Worm (Caenorhabditis elegans) whole organism, L4 larva: ENCODE measurements around the gene F14D7.14.
A peak's percentile ranks its signal among the peaks of the same experiment; 100 is the strongest.

ENCODE experiments used
- F26F4.8 ChIP-seq: fragments of 200-800 bp; sonication (Bioruptor generic); conservative IDR thresholded peaks from 2 replicates; pipeline ENCODE4 v1.3.6; 2022; ENCODE audit warnings: missing genetic modification characterization, missing compliant biosample characterization
- ctbp-1 ChIP-seq: fragments of 200-800 bp; sonication (Bioruptor generic); IDR thresholded peaks from 2 replicates; pipeline ENCODE4 v1.3.6; 2022; ENCODE audit warnings: missing genetic modification reagents, missing genetic modification characterization, missing compliant biosample characterization
- duxl-1 ChIP-seq: sonication (generic microtip); optimal IDR thresholded peaks from 2 replicates; lab custom pipeline; 2016; ENCODE audit warnings: mild to moderate bottlenecking, missing genetic modification characterization, moderate library complexity, missing compliant biosample characterization; ENCODE audit not compliant: poor library complexity
- egl-27 ChIP-seq: sonication (generic microtip); optimal IDR thresholded peaks from 3 replicates; lab custom pipeline; 2017; ENCODE audit warnings: missing biosample characterization, missing genetic modification reagents, missing genetic modification characterization
- lsy-2 ChIP-seq, 2 experiments: fragments of 150-350 bp in 1 of 2; sonication (generic microtip) in 1 of 2; optimal IDR thresholded peaks; 2 replicates each; lab custom pipeline; 2014 to 2017; ENCODE audit warnings: missing biosample characterization in 2 of 2, missing genetic modification characterization in 2 of 2
- nhr-11 ChIP-seq: fragments of 150-350 bp; optimal IDR thresholded peaks from 2 replicates; lab custom pipeline; 2014; ENCODE audit warnings: missing biosample characterization, missing genetic modification characterization
- nhr-25 ChIP-seq: sonication (generic microtip); optimal IDR thresholded peaks from 2 replicates; lab custom pipeline; 2017; ENCODE audit warnings: missing genetic modification characterization, mild to moderate bottlenecking, missing compliant biosample characterization, antibody characterized with exemption, moderate library complexity, borderline replicate concordance; ENCODE audit not compliant: insufficient read depth
- nhr-42 ChIP-seq: fragments of 200-800 bp; sonication (Bioruptor generic); IDR thresholded peaks from 2 replicates; pipeline ENCODE4 v1.3.6; 2022; ENCODE audit warnings: missing genetic modification characterization, missing compliant biosample characterization
- nhr-77 ChIP-seq: fragments of 150-350 bp; optimal IDR thresholded peaks from 2 replicates; lab custom pipeline; 2014; ENCODE audit warnings: missing biosample characterization, missing genetic modification characterization
- skn-1 ChIP-seq: fragments of 150-350 bp; optimal IDR thresholded peaks from 2 replicates; lab custom pipeline; 2014; ENCODE audit warnings: missing biosample characterization, missing genetic modification characterization
- unc-130 ChIP-seq: sonication (generic microtip); optimal IDR thresholded peaks from 2 replicates; lab custom pipeline; 2016; ENCODE audit warnings: missing genetic modification reagents, missing genetic modification characterization, missing compliant biosample characterization
- ztf-7 ChIP-seq: fragments of 150-350 bp; optimal IDR thresholded peaks from 2 replicates; lab custom pipeline; 2014; ENCODE audit warnings: missing biosample characterization, missing genetic modification characterization

DNA sequence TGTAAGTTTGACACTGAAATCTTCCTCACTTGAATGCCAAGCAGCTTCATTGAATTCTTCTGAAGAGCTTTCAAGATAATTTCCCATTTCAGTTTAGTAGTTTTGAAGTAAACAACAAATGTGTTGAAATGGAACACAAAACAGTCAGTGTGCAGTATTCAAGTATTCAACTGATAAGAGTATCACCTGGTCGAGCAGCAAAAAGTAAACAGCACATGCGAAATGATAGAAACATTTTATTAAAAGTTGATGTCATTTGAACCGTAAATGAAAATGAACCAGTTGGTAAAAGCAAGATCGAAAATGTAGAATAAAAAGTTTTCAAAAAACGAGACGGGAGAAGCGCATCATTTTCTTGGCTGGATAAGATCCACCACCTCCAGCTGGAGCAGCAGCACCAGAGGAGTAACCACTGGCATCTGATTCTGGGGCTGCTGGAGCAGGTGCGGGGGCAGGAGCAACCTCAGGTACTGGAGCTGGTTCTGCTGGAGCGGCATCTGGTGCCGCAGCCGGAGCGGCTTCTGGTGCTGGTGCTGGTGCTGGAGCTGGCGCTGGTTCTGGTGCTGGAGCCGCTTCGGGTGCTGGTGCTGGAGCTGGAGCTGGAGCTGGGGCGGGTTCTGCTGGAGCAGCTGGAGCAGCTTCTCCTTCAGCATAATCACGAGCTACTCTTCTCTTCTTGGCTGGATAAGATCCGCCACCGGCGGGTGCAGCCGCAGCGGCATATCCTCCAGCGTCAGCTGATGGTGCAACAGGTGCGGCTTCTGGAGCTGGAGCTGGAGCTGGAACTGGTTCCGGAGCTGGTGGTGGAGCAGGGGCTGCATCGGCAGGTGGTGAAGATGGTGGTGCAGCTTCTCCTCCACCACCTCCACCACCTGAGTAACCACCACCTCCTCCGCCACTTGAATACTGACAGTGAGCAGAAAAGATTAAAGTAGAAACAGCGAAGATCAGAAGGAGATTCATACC lies 15.1 kb downstream of the F14D7.14 start, which contains the start of the genes F47B8.4 and F47B8.18:
- TF ChIP-seq nhr-42 (GFP tag; lab: Robert Waterston, UW) (no peak), F26F4.8 (GFP tag; lab: Robert Waterston, UW) (0 out of 2 replicates have a peak, but pooled peaks have one; percentile 3), duxl-1 (no peak), egl-27 (tag; lab: Kevin White, UChicago) (no peak), ctbp-1 (no peak), ztf-7 (tag; lab: Kevin White, UChicago) (no peak), unc-130 (no peak), nhr-77 (tag; lab: Kevin White, UChicago) (peak; percentile 20), skn-1 (tag; lab: Kevin White, UChicago) (no peak), lsy-2 (tag; optimal IDR thresholded peaks at IDR 0.05; lab: Kevin White, UChicago) (no peak), nhr-11 (no peak), nhr-25 (tag; lab: Kevin White, UChicago) (no peak)
